Worm (Caenorhabditis elegans): ENCODE results near the gene C14A6.8.

The C14A6.8 gene

ce11 chrV:18161228-18161627 lies 10.2 kb downstream of the C14A6.8 start, which contains the start of gene C14A6.13:
TSS of gene C14A6.13 (minus strand) at chrV:18161328.
- TF ChIP-seq blmp-1 (tag; optimal IDR thresholded peaks at IDR 0.05): no peak
- no peak for TF ChIP-seq sptf-1 (tag; optimal IDR thresholded peaks at IDR 0.05)
- TF ChIP-seq sem-2 (GFP tag; optimal IDR thresholded peaks at IDR 0.05): no peak
- no peak for TF ChIP-seq pha-4 (tag; optimal IDR thresholded peaks at IDR 0.05)
- TF ChIP-seq unc-39 (tag; optimal IDR thresholded peaks at IDR 0.05): no peak
- TF ChIP-seq flh-1 (GFP tag; optimal IDR thresholded peaks at IDR 0.05): no peak
- TF ChIP-seq bed-3 (GFP tag; optimal IDR thresholded peaks at IDR 0.05): no peak
- TF ChIP-seq nhr-28 (tag; optimal IDR thresholded peaks at IDR 0.05): no peak
- TF ChIP-seq elt-1 (tag; optimal IDR thresholded peaks at IDR 0.05; ENCODE audit: borderline replicate concordance, insufficient read depth): no peak

DNA sequence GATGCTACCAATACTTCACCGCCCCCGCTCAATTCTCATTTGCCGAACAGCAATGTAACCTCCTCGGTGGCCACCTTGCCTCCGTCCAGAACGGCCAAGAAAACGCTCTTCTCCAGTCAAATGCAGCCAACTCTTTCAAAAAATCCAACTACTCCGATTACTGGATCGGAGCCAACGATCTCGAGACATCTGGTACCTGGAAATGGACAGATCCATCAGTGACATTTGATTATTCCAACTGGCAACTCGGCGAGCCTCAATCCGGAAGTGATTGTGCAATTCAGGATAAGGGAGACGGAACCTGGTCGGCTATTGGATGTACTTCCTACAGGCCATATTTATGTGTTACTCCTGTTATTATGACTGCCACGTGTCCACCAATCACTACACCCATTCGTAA lies 13.3 kb downstream of the C14A6.8 start:
- TF ChIP-seq mls-2 (tag; optimal IDR thresholded peaks at IDR 0.05): no peak
- no peak for TF ChIP-seq lsy-2 (tag; optimal IDR thresholded peaks at IDR 0.05)
- TF ChIP-seq lin-32 (GFP tag; optimal IDR thresholded peaks at IDR 0.05): no peak
- no peak for TF ChIP-seq pha-4 (tag; optimal IDR thresholded peaks at IDR 0.05)
- TF ChIP-seq ceh-39 (tag; optimal IDR thresholded peaks at IDR 0.05): no peak
- no peak for TF ChIP-seq cnd-1 (tag; optimal IDR thresholded peaks at IDR 0.05)
- no peak for TF ChIP-seq nhr-76 (tag; optimal IDR thresholded peaks at IDR 0.05)
- no peak for TF ChIP-seq snpc-4 (tag; optimal IDR thresholded peaks at IDR 0.05)

ce11 chrV:18157707-18158106 lies 13.8 kb downstream of the C14A6.8 start, which contains the start of gene clec-48:
TSS of gene clec-48 (plus strand) at chrV:18158026.
- TF ChIP-seq unc-39 (tag; optimal IDR thresholded peaks at IDR 0.05): no peak
- TF ChIP-seq elt-1 (tag; optimal IDR thresholded peaks at IDR 0.05; ENCODE audit: borderline replicate concordance, insufficient read depth): no peak
- no peak for TF ChIP-seq unc-120 (tag; optimal IDR thresholded peaks at IDR 0.05; ENCODE audit: poor library complexity, severe bottlenecking)
- no peak for TF ChIP-seq tbx-8 (GFP tag; optimal IDR thresholded peaks at IDR 0.05)
- TF ChIP-seq bed-3 (GFP tag; optimal IDR thresholded peaks at IDR 0.05): no peak

DNA sequence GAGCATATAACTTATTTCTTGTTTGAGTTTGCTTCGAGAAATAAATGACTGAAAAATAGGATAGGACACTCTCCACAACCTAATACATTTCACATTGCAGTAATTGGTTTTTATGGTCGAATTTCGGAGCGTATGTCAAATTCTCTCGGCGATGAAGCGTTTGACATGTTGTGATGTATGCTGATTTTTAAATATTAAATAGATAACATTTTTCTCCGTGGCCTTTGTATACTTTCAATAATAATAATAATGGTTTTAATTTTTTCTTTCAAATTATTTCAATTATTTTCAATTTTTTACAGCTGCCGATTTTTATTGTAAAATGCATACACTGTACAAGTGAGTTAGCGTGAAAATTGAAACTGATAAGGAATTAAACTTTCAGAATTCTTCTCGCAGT lies 25.4 kb downstream of the C14A6.8 start, which contains the start of gene C14A6.3:
Gene C14A6.3 (plus strand): TSS at position 301 of the 400 bp plus-strand sequence.
- no peak for TF ChIP-seq unc-39 (tag; optimal IDR thresholded peaks at IDR 0.05)
- no peak for TF ChIP-seq sem-2 (GFP tag; optimal IDR thresholded peaks at IDR 0.05)
- no peak for TF ChIP-seq M03D4.4 (tag; optimal IDR thresholded peaks at IDR 0.05)
- no peak for TF ChIP-seq snpc-4 (tag; optimal IDR thresholded peaks at IDR 0.05)
- TF ChIP-seq pha-4 (tag; optimal IDR thresholded peaks at IDR 0.05): no peak

DNA sequence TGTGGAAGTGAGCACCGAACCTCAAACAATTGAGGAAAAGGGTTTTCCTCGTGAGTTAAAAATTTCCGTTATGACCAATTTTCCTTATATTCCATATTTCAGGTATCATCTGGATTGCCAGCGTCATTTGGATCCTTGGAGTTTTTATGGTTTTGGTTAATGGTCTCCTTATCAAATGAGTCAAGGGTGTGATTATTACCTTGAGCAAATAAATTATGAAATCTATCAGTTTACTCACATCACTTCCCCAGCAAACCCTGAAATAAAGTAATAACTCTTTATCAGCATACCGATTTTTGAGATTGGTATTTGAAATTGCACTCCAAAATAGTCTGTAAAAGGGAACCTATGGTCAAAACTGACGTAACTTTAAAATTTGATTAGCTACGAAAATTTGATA lies 27.0 kb downstream of the C14A6.8 start:
- TF ChIP-seq M03D4.4 (tag; optimal IDR thresholded peaks at IDR 0.05): no peak
- no peak for TF ChIP-seq sptf-1 (tag; optimal IDR thresholded peaks at IDR 0.05)
- TF ChIP-seq ces-1 (GFP tag; optimal IDR thresholded peaks at IDR 0.05): no peak
- no peak for TF ChIP-seq pha-4 (tag; optimal IDR thresholded peaks at IDR 0.05)
- no peak for TF ChIP-seq ceh-39 (tag; optimal IDR thresholded peaks at IDR 0.05)
- no peak for TF ChIP-seq unc-39 (tag; optimal IDR thresholded peaks at IDR 0.05)
- TF ChIP-seq blmp-1 (tag; optimal IDR thresholded peaks at IDR 0.05): no peak

DNA sequence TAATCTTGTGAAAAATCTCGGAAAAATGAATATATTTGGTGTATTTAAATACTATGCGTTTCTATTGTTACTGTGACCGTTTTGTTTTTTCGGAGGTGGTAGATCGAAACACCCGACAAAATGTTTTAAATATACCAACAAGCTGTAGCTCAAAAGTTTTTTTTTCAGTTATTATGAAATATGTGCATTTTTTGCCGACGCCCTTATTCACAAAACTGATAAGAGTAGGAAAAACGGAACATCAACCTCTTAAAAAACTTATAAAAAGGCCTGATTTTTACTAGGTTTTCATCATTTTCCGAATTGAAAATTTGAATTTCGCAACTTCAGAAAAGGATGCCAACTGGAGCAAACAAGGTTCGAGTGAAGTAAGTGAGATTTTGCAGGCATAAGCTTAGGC lies 28.0 kb downstream of the C14A6.8 start, which contains the start of gene Y37H2A.14:
Gene Y37H2A.14 (plus strand): TSS at position 301 of the 400 bp plus-strand sequence.
- TF ChIP-seq zip-8 (tag; optimal IDR thresholded peaks at IDR 0.05): no peak
- TF ChIP-seq hlh-1 (tag; optimal IDR thresholded peaks at IDR 0.05): no peak
- no peak for TF ChIP-seq ceh-83 (GFP tag; optimal IDR thresholded peaks at IDR 0.05)
- TF ChIP-seq sem-2 (GFP tag; optimal IDR thresholded peaks at IDR 0.05): no peak
- TF ChIP-seq flh-1 (GFP tag; optimal IDR thresholded peaks at IDR 0.05): no peak
- no peak for TF ChIP-seq bed-3 (GFP tag; optimal IDR thresholded peaks at IDR 0.05)
- no peak for TF ChIP-seq blmp-1 (tag; optimal IDR thresholded peaks at IDR 0.05)
- TF ChIP-seq ceh-39 (tag; optimal IDR thresholded peaks at IDR 0.05): no peak
- TF ChIP-seq lin-32 (GFP tag; optimal IDR thresholded peaks at IDR 0.05): no peak
- no peak for TF ChIP-seq nhr-2 (tag; optimal IDR thresholded peaks at IDR 0.05)
- TF ChIP-seq cnd-1 (tag; optimal IDR thresholded peaks at IDR 0.05): no peak

DNA sequence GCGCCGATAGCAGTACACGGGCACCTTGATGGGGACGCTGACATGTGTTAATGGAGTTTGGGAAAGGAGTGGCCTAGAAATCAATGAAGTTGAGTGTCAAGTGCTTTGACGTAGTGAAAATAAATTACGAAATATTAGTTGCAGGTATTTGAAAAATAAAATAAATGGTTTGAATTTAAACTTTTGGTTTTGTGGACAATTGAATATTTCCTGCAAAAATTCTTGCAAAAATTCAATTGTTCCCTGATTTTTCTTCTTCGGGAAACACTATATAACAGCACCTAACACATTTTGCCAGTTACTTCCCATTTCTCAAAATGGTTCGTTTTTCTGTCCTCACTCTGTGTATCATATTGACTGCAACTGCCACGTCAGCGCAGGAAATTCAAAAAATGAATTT lies 28.9 kb downstream of the C14A6.8 start, which contains the start of gene Y37H2A.13:
Gene Y37H2A.13 (plus strand): TSS at position 301 of the 400 bp plus-strand sequence.
- TF ChIP-seq unc-62 (GFP tag; optimal IDR thresholded peaks at IDR 0.05) (no peak), bed-3 (GFP tag; optimal IDR thresholded peaks at IDR 0.05) (no peak), drap-1 (GFP tag; optimal IDR thresholded peaks at IDR 0.05) (no peak), mls-2 (tag; optimal IDR thresholded peaks at IDR 0.05) (no peak), nhr-237 (tag; optimal IDR thresholded peaks at IDR 0.05) (no peak), unc-120 (tag; optimal IDR thresholded peaks at IDR 0.05; ENCODE audit: poor library complexity, severe bottlenecking) (no peak), unc-39 (tag; optimal IDR thresholded peaks at IDR 0.05) (no peak), sptf-1 (tag; optimal IDR thresholded peaks at IDR 0.05) (no peak), hlh-1 (tag; optimal IDR thresholded peaks at IDR 0.05) (no peak), lin-32 (GFP tag; optimal IDR thresholded peaks at IDR 0.05) (no peak), nhr-2 (tag; optimal IDR thresholded peaks at IDR 0.05) (no peak), pha-4 (tag; optimal IDR thresholded peaks at IDR 0.05) (no peak), lin-13 (tag; optimal IDR thresholded peaks at IDR 0.05) (no peak), snpc-4 (tag; optimal IDR thresholded peaks at IDR 0.05) (no peak), elt-1 (tag; optimal IDR thresholded peaks at IDR 0.05; ENCODE audit: borderline replicate concordance, insufficient read depth) (no peak), ceh-83 (GFP tag; optimal IDR thresholded peaks at IDR 0.05) (no peak), ztf-11 (tag; optimal IDR thresholded peaks at IDR 0.05) (no peak), flh-1 (GFP tag; optimal IDR thresholded peaks at IDR 0.05) (no peak)

Data from whole organism, mixed stage, embryonic.